Worm (Caenorhabditis elegans) whole organism, young adult: Measurements from ENCODE around the gene T08G5.2.
A peak's percentile ranks its signal among the peaks of the same experiment; 100 is the strongest.

Experiments
- F33H1.4 ChIP-seq: fragments of 200-800 bp; sonication (Bioruptor generic); IDR thresholded peaks from 2 replicates; pipeline ENCODE4 v1.3.6; 2022; ENCODE audit warnings: missing genetic modification reagents, missing genetic modification characterization, missing compliant biosample characterization
- F52B5.7 ChIP-seq: sonication (generic microtip); optimal IDR thresholded peaks from 2 replicates; lab custom pipeline; 2016; ENCODE audit warnings: mild to moderate bottlenecking, missing genetic modification characterization, missing compliant biosample characterization
- F55B11.4 ChIP-seq: sonication (generic microtip); optimal IDR thresholded peaks from 2 replicates; lab custom pipeline; 2016; ENCODE audit warnings: missing compliant biosample characterization, missing genetic modification characterization, borderline replicate concordance; ENCODE audit not compliant: insufficient read depth
- K12H6.12 ChIP-seq: fragments of 200-800 bp; sonication (Bioruptor generic); optimal IDR thresholded peaks from 2 replicates; lab custom pipeline; 2018; ENCODE audit warnings: mild to moderate bottlenecking, missing genetic modification characterization, missing compliant biosample characterization
- T26A5.8 ChIP-seq: sonication (generic microtip); optimal IDR thresholded peaks from 2 replicates; lab custom pipeline; 2016; ENCODE audit warnings: missing genetic modification characterization, missing compliant biosample characterization
- Y56A3A.18 ChIP-seq: fragments of 200-800 bp; sonication (Bioruptor generic); IDR thresholded peaks from 2 replicates; pipeline ENCODE4 v1.3.6; 2022; ENCODE audit warnings: missing genetic modification reagents, missing genetic modification characterization, missing compliant biosample characterization
- Y95B8A.8 ChIP-seq: fragments of 200-800 bp; sonication (Bioruptor generic); IDR thresholded peaks from 2 replicates; pipeline ENCODE4 v1.3.6; 2022; ENCODE audit warnings: missing genetic modification reagents, missing genetic modification characterization, missing compliant biosample characterization
- akir-1 ChIP-seq: fragments of 200-800 bp; sonication (Bioruptor generic); optimal IDR thresholded peaks from 2 replicates; lab custom pipeline; 2018; ENCODE audit warnings: mild to moderate bottlenecking, missing genetic modification characterization, moderate library complexity, missing compliant biosample characterization
- ama-1 ChIP-seq, 3 experiments: fragments of 150-350 bp in 1 of 3; sonication (generic microtip) in 2 of 3; optimal IDR thresholded peaks; 2 replicates each; lab custom pipeline; 2014 to 2018; ENCODE audit warnings: missing biosample characterization in 2 of 3, missing genetic modification characterization in 2 of 3, missing genetic modification reagents in 2 of 3
- aptf-2 ChIP-seq: fragments of 200-800 bp; sonication (Bioruptor generic); conservative IDR thresholded peaks from 2 replicates; pipeline ENCODE4 v1.3.6; 2022; ENCODE audit warnings: missing genetic modification reagents, missing genetic modification characterization, missing compliant biosample characterization
- athp-1 ChIP-seq: sonication (generic microtip); optimal IDR thresholded peaks from 2 replicates; lab custom pipeline; 2017; ENCODE audit warnings: mild to moderate bottlenecking, missing genetic modification characterization, missing compliant biosample characterization
- attf-6 ChIP-seq: fragments of 200-800 bp; sonication (Bioruptor generic); IDR thresholded peaks from 2 replicates; pipeline ENCODE4 v1.3.6; 2022; ENCODE audit warnings: missing genetic modification reagents, missing genetic modification characterization, missing compliant biosample characterization
- bed-1 ChIP-seq: fragments of 200-800 bp; sonication (Bioruptor generic); IDR thresholded peaks from 2 replicates; pipeline ENCODE4 v1.3.6; 2022; ENCODE audit warnings: missing genetic modification reagents, missing genetic modification characterization, missing compliant biosample characterization
- bed-2 ChIP-seq: fragments of 200-800 bp; sonication (Bioruptor generic); IDR thresholded peaks from 2 replicates; pipeline ENCODE4 v1.3.6; 2022; ENCODE audit warnings: missing genetic modification reagents, missing genetic modification characterization, missing compliant biosample characterization
- cebp-2 ChIP-seq: fragments of 200-800 bp; sonication (Bioruptor generic); IDR thresholded peaks from 2 replicates; pipeline ENCODE4 v1.3.6; 2022; ENCODE audit warnings: missing genetic modification characterization, missing compliant biosample characterization
- ceh-100 ChIP-seq: fragments of 200-800 bp; sonication (Bioruptor generic); IDR thresholded peaks from 2 replicates; pipeline ENCODE4 v1.3.6; 2022; ENCODE audit warnings: missing genetic modification reagents, missing genetic modification characterization, missing compliant biosample characterization
- ceh-40 ChIP-seq: fragments of 200-800 bp; sonication (Bioruptor generic); IDR thresholded peaks from 2 replicates; pipeline ENCODE4 v1.3.6; 2022; ENCODE audit warnings: missing genetic modification characterization, missing compliant biosample characterization
- ceh-58 ChIP-seq: fragments of 200-800 bp; sonication (Bioruptor generic); IDR thresholded peaks from 2 replicates; pipeline ENCODE4 v1.3.6; 2022; ENCODE audit warnings: missing genetic modification characterization, missing compliant biosample characterization
- ceh-79 ChIP-seq: sonication (generic microtip); optimal IDR thresholded peaks from 2 replicates; lab custom pipeline; 2017; ENCODE audit warnings: mild to moderate bottlenecking, missing genetic modification characterization, missing compliant biosample characterization
- dox-1 ChIP-seq: fragments of 200-800 bp; sonication (Bioruptor generic); IDR thresholded peaks from 2 replicates; pipeline ENCODE4 v1.3.6; 2022; ENCODE audit warnings: missing genetic modification reagents, missing genetic modification characterization, missing compliant biosample characterization
- dpff-1 ChIP-seq: sonication (generic microtip); optimal IDR thresholded peaks from 2 replicates; lab custom pipeline; 2017; ENCODE audit warnings: mild to moderate bottlenecking, missing genetic modification characterization, missing compliant biosample characterization
- efl-1 ChIP-seq: fragments of 150-350 bp; optimal IDR thresholded peaks from 2 replicates; lab custom pipeline; 2014; ENCODE audit warnings: missing biosample characterization, missing genetic modification reagents, missing genetic modification characterization
- egl-18 ChIP-seq: fragments of 200-800 bp; sonication (Bioruptor generic); IDR thresholded peaks from 2 replicates; pipeline ENCODE4 v1.3.6; 2022; ENCODE audit warnings: missing genetic modification reagents, missing genetic modification characterization, missing compliant biosample characterization
- egrh-3 ChIP-seq: fragments of 200-800 bp; sonication (Bioruptor generic); IDR thresholded peaks from 2 replicates; pipeline ENCODE4 v1.3.6; 2022; ENCODE audit warnings: missing genetic modification reagents, missing genetic modification characterization, missing compliant biosample characterization
- hsf-1 ChIP-seq: fragments of 200-800 bp; sonication (Bioruptor generic); IDR thresholded peaks from 2 replicates; pipeline ENCODE4 v1.3.6; 2022; ENCODE audit warnings: missing genetic modification reagents, missing genetic modification characterization, missing compliant biosample characterization
- lag-1 ChIP-seq: fragments of 200-800 bp; sonication (Bioruptor generic); IDR thresholded peaks from 2 replicates; pipeline ENCODE4 v1.3.6; 2022; ENCODE audit warnings: missing genetic modification reagents, missing genetic modification characterization, missing compliant biosample characterization
- lin-26 ChIP-seq: fragments of 200-800 bp; sonication (Bioruptor generic); IDR thresholded peaks from 2 replicates; pipeline ENCODE4 v1.3.6; 2022; ENCODE audit warnings: missing genetic modification reagents, missing genetic modification characterization, missing compliant biosample characterization
- lin-35 ChIP-seq, 3 experiments: fragments of 150-350 bp in 2 of 3; sonication (generic microtip) in 1 of 3; optimal IDR thresholded peaks; 2 replicates each; lab custom pipeline; 2014 to 2018; ENCODE audit warnings: missing biosample characterization in 3 of 3, missing genetic modification characterization in 3 of 3, missing genetic modification reagents in 3 of 3
- lin-54 ChIP-seq: fragments of 200-800 bp; sonication (Bioruptor generic); optimal IDR thresholded peaks from 2 replicates; lab custom pipeline; 2018; ENCODE audit warnings: mild to moderate bottlenecking, missing genetic modification characterization, missing compliant biosample characterization
- lsl-1 ChIP-seq: fragments of 200-800 bp; sonication (Bioruptor generic); optimal IDR thresholded peaks from 2 replicates; lab custom pipeline; 2018; ENCODE audit warnings: mild to moderate bottlenecking, missing genetic modification characterization, moderate library complexity, missing compliant biosample characterization
- nfya-1 ChIP-seq: sonication (generic microtip); optimal IDR thresholded peaks from 2 replicates; lab custom pipeline; 2017; ENCODE audit warnings: antibody characterized with exemption, missing compliant biosample characterization, missing genetic modification characterization, borderline replicate concordance; ENCODE audit not compliant: insufficient read depth
- nfyb-1 ChIP-seq: fragments of 200-800 bp; sonication (Bioruptor generic); IDR thresholded peaks from 2 replicates; pipeline ENCODE4 v1.3.6; 2022; ENCODE audit warnings: missing genetic modification reagents, missing genetic modification characterization, missing compliant biosample characterization
- nhr-90 ChIP-seq: sonication (generic microtip); optimal IDR thresholded peaks from 2 replicates; lab custom pipeline; 2016; ENCODE audit warnings: missing genotype, mild to moderate bottlenecking, missing genetic modification characterization, missing compliant biosample characterization
- pbrm-1 ChIP-seq: fragments of 200-800 bp; sonication (Bioruptor generic); IDR thresholded peaks from 2 replicates; pipeline ENCODE4 v1.3.6; 2022; ENCODE audit warnings: missing genetic modification reagents, missing genetic modification characterization, missing compliant biosample characterization
- rcor-1 ChIP-seq: fragments of 200-800 bp; sonication (Bioruptor generic); IDR thresholded peaks from 2 replicates; pipeline ENCODE4 v1.3.6; 2022; ENCODE audit warnings: missing genetic modification reagents, missing genetic modification characterization, missing compliant biosample characterization
- repo-1 ChIP-seq: sonication (generic microtip); optimal IDR thresholded peaks from 2 replicates; lab custom pipeline; 2017; ENCODE audit warnings: mild to moderate bottlenecking, missing genetic modification characterization, missing compliant biosample characterization
- rpc-1 ChIP-seq, 2 experiments: fragments of 150-350 bp in 1 of 2; sonication (generic microtip) in 1 of 2; optimal IDR thresholded peaks; 2 replicates each; lab custom pipeline; 2014 to 2018; ENCODE audit warnings: missing biosample characterization in 1 of 2, missing genetic modification characterization in 1 of 2, missing genetic modification reagents in 1 of 2, missing genotype in 1 of 2
- sdz-38 ChIP-seq: sonication (generic microtip); optimal IDR thresholded peaks from 2 replicates; lab custom pipeline; 2016; ENCODE audit warnings: missing genotype, missing genetic modification characterization, missing compliant biosample characterization
- sea-2 ChIP-seq: fragments of 200-800 bp; sonication (Bioruptor generic); IDR thresholded peaks from 2 replicates; pipeline ENCODE4 v1.3.6; 2022; ENCODE audit warnings: missing genetic modification characterization, missing compliant biosample characterization
- snpc-4 ChIP-seq, 5 experiments: fragments of 150-350 bp in 1 of 5; sonication (generic microtip) in 4 of 5; optimal IDR thresholded peaks; 2 replicates each; lab custom pipeline; 2014 to 2018; ENCODE audit warnings: missing genetic modification characterization in 5 of 5, missing biosample characterization in 3 of 5, antibody characterized with exemption in 2 of 5, mild to moderate bottlenecking in 2 of 5, missing compliant biosample characterization in 2 of 5, missing genotype in 2 of 5, moderate library complexity in 2 of 5, missing genetic modification reagents in 1 of 5
- tbp1 ChIP-seq: fragments of 200-800 bp; sonication (Bioruptor generic); optimal IDR thresholded peaks from 2 replicates; lab custom pipeline; 2018; ENCODE audit warnings: mild to moderate bottlenecking, missing genetic modification characterization, missing compliant biosample characterization
- tbx-9 ChIP-seq: sonication (generic microtip); optimal IDR thresholded peaks from 2 replicates; lab custom pipeline; 2016; ENCODE audit warnings: borderline replicate concordance, missing genetic modification characterization, inconsistent platforms, missing compliant biosample characterization
- ztf-22 ChIP-seq: fragments of 200-800 bp; sonication (Bioruptor generic); optimal IDR thresholded peaks from 2 replicates; lab custom pipeline; 2018; ENCODE audit warnings: mild to moderate bottlenecking, missing genetic modification characterization, moderate library complexity, missing compliant biosample characterization
- ztf-25 ChIP-seq: fragments of 200-800 bp; sonication (Bioruptor generic); IDR thresholded peaks from 2 replicates; pipeline ENCODE4 v1.3.6; 2022; ENCODE audit warnings: missing genetic modification reagents, missing genetic modification characterization, missing compliant biosample characterization
- ztf-28 ChIP-seq: fragments of 200-800 bp; sonication (Bioruptor generic); IDR thresholded peaks from 2 replicates; pipeline ENCODE4 v1.3.6; 2022; ENCODE audit warnings: missing genetic modification reagents, missing genetic modification characterization, missing compliant biosample characterization
- ztf-3 ChIP-seq: fragments of 200-800 bp; sonication (Bioruptor generic); optimal IDR thresholded peaks from 2 replicates; lab custom pipeline; 2018; ENCODE audit warnings: mild to moderate bottlenecking, missing genetic modification characterization, missing compliant biosample characterization

The T08G5.2 gene

ce11 chrV:14013638-14014037 is 12.5 kb downstream of the T08G5.2 start:
- TF ChIP-seq lsl-1 (GFP tag; lab: Kevin White, UChicago), result peak; percentile 42
- TF ChIP-seq K12H6.12 (tag; lab: Kevin White, UChicago), result no peak
- TF ChIP-seq ceh-79 (tag; lab: Kevin White, UChicago), result no peak
- TF ChIP-seq akir-1 (GFP tag; lab: Kevin White, UChicago), result no peak
- no peak for TF ChIP-seq tbp1 (GFP tag; lab: Kevin White, UChicago)
- no peak for TF ChIP-seq rpc-1 (optimal IDR thresholded peaks at IDR 0.05; lab: Kevin White, UChicago)
- TF ChIP-seq rpc-1 (tag; optimal IDR thresholded peaks at IDR 0.05; lab: Kevin White, UChicago), result no peak
- TF ChIP-seq ceh-58 (GFP tag; lab: Robert Waterston, UW), result no peak
- TF ChIP-seq hsf-1, result 0 out of 2 replicates have a peak, but pooled peaks have one; percentile 30
- no peak for TF ChIP-seq aptf-2 (GFP tag; lab: Robert Waterston, UW)
- TF ChIP-seq lin-54 (GFP tag; lab: Kevin White, UChicago), result peak; percentile 19
- TF ChIP-seq egl-18 (GFP tag; lab: Robert Waterston, UW), result no peak
- no peak for TF ChIP-seq Y95B8A.8 (GFP tag; lab: Robert Waterston, UW)
- no peak for TF ChIP-seq tbx-9 (tag; lab: Kevin White, UChicago)
- no peak for TF ChIP-seq bed-1 (GFP tag; lab: Robert Waterston, UW)
- TF ChIP-seq attf-6 (GFP tag; lab: Robert Waterston, UW), result no peak
- TF ChIP-seq repo-1 (tag; lab: Kevin White, UChicago), result peak; percentile 39
- no peak for TF ChIP-seq ama-1 (optimal IDR thresholded peaks at IDR 0.05; lab: Kevin White, UChicago)
- no peak for TF ChIP-seq ama-1 (GFP tag; optimal IDR thresholded peaks at IDR 0.05; lab: Kevin White, UChicago)
- 0 out of 2 replicates have a peak, but pooled peaks have one; percentile 11 for TF ChIP-seq ceh-100 (GFP tag; lab: Robert Waterston, UW)
- no peak for TF ChIP-seq snpc-4 (GFP tag; optimal IDR thresholded peaks at IDR 0.05; lab: Kevin White, UChicago)
- peak in 2 of 4 experiments; percentile 10 to 13 for TF ChIP-seq snpc-4 (tag; optimal IDR thresholded peaks at IDR 0.05; lab: Kevin White, UChicago)
- TF ChIP-seq pbrm-1 (GFP tag; lab: Robert Waterston, UW), result no peak
- 0 out of 2 replicates have a peak, but pooled peaks have one; percentile 53 for TF ChIP-seq ceh-40
- peak; percentile 37 for TF ChIP-seq athp-1 (tag; lab: Kevin White, UChicago)
- TF ChIP-seq T26A5.8 (tag; lab: Kevin White, UChicago), result no peak
- TF ChIP-seq F33H1.4 (GFP tag; lab: Robert Waterston, UW), result peak; percentile 35
- TF ChIP-seq ztf-3 (GFP tag; lab: Kevin White, UChicago), result no peak
- TF ChIP-seq efl-1 (GFP tag; lab: Kevin White, UChicago), result peak; percentile 22

- TF ChIP-seq ztf-28 (GFP tag; lab: Robert Waterston, UW) (no peak), lin-54 (GFP tag; lab: Kevin White, UChicago) (peak; percentile 58), bed-2 (no peak), egrh-3 (peak; percentile 51), ama-1 (optimal IDR thresholded peaks at IDR 0.05; lab: Kevin White, UChicago) (no peak), ama-1 (GFP tag; optimal IDR thresholded peaks at IDR 0.05; lab: Kevin White, UChicago) (no peak), ztf-25 (no peak), dox-1 (GFP tag; lab: Robert Waterston, UW) (peak; percentile 67; the same call in 1 of the 2 replicates), nhr-90 (tag; lab: Kevin White, UChicago) (no peak), cebp-2 (GFP tag; lab: Robert Waterston, UW) (no peak), lin-35 (GFP tag; optimal IDR thresholded peaks at IDR 0.05; lab: Kevin White, UChicago) (peak in 1 of 3 experiments; percentile 70), sea-2 (GFP tag; lab: Robert Waterston, UW) (no peak), rcor-1 (peak; percentile 74), F55B11.4 (tag; lab: Kevin White, UChicago) (no peak), lag-1 (no peak), F52B5.7 (no peak), ztf-22 (no peak), sdz-38 (no peak), nfyb-1 (GFP tag; lab: Robert Waterston, UW) (peak; percentile 56), lin-26 (GFP tag; lab: Robert Waterston, UW) (0 out of 2 replicates have a peak, but pooled peaks have one; percentile 19), nfya-1 (tag; lab: Kevin White, UChicago) (no peak), dpff-1 (tag; lab: Kevin White, UChicago) (no peak), Y56A3A.18 (GFP tag; lab: Robert Waterston, UW) (no peak), ceh-100 (GFP tag; lab: Robert Waterston, UW) (no peak)
Measured at ce11 chrV:14012002-14012554, 14.0 kb downstream of the T08G5.2 start, which contains the start of the genes ddx-17 and aip-1. TSS of gene ddx-17 (minus strand) at chrV:14012052. TSS of gene aip-1 (plus strand) at chrV:14012333.
